Fruit fly (Drosophila melanogaster): ENCODE results near the gene Rac1.

Rac1 gene

DNA sequence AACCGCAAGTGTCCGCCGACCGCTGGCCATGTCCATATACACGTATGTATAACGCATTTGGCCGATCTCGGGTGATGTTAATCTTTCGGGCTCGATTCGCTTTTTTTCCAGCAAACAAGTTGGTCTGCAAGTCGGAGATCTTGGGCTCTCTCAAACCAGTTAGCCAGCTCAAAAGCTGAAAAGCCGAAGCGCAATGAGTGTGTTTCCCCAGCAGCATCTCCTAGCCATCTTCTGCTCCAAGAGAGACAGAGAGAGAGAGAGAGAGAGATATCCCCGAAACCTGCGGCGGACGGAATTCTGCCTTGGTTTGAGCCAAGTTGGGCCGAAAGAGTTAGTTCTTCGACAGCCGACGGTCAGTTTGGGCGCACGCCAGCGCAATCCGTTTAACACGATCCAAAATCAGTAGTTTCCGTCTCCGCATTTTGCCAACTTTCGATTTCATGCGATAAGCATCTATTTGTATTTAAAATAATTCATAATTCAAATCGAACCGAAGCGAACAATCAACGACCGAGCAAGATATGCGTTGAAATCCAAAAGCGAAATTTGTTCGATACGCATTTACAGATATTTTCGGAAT is 37.0 kb downstream of the Rac1 start:
- TF ChIP-seq CG12769 (tag; optimal IDR thresholded peaks at IDR 0.05) = peak; percentile 65
- peak; percentile 85; the same call in 3 of the 4 replicates for TF ChIP-seq chinmo (GFP tag; IDR thresholded peaks at IDR 0.05; ENCODE audit: partially characterized antibody)
- peak; percentile 90 for TF ChIP-seq CG5180 (GFP tag; optimal IDR thresholded peaks at IDR 0.05)
- no peak for TF ChIP-seq CG14860 (GFP tag; IDR thresholded peaks at IDR 0.05; ENCODE audit: partially characterized antibody)
- no peak for TF ChIP-seq Dek (tag; optimal IDR thresholded peaks at IDR 0.05)
- no peak for TF ChIP-seq sob (GFP tag; IDR thresholded peaks at IDR 0.05)
- TF ChIP-seq pum (GFP tag; optimal IDR thresholded peaks at IDR 0.05) = no peak
- TF ChIP-seq Sox100B (GFP tag; optimal IDR thresholded peaks at IDR 0.05) = no peak
- no peak for TF ChIP-seq btn (GFP tag; optimal IDR thresholded peaks at IDR 0.05)
- no peak for TF ChIP-seq Rx (GFP tag; IDR thresholded peaks at IDR 0.05)
- peak; percentile 10; the same call in 1 of the 2 replicates for TF ChIP-seq ara (GFP tag; IDR thresholded peaks at IDR 0.05)
- TF ChIP-seq fd64A (GFP tag; optimal IDR thresholded peaks at IDR 0.05) = no peak
- TF ChIP-seq CG13894 (tag; optimal IDR thresholded peaks at IDR 0.05) = peak; percentile 31
- no peak for TF ChIP-seq Spps (tag; optimal IDR thresholded peaks at IDR 0.05)
- no peak for TF ChIP-seq rib (GFP tag; IDR thresholded peaks at IDR 0.05)
- TF ChIP-seq Jarid2 (GFP tag; optimal IDR thresholded peaks at IDR 0.05) = peak; percentile 52
- TF ChIP-seq Blimp-1 (GFP tag; optimal IDR thresholded peaks at IDR 0.05) = peak; percentile 83
- TF ChIP-seq sens (GFP tag) = peak; percentile 28
- peak; percentile 88 for TF ChIP-seq z (GFP tag; IDR thresholded peaks at IDR 0.05)
- no peak for TF ChIP-seq wek (GFP tag; optimal IDR thresholded peaks at IDR 0.05)
- TF ChIP-seq CG10274 (GFP tag; optimal IDR thresholded peaks at IDR 0.05) = no peak
- peak; percentile 10 for TF ChIP-seq sd (tag; optimal IDR thresholded peaks at IDR 0.05)
- peak; percentile 44 for TF ChIP-seq grn (GFP tag; optimal IDR thresholded peaks at IDR 0.05)
- no peak for TF ChIP-seq ab (GFP tag; optimal IDR thresholded peaks at IDR 0.05)
- no peak for TF ChIP-seq CG15073 (GFP tag; optimal IDR thresholded peaks at IDR 0.05)
- no peak for TF ChIP-seq stc (GFP tag; IDR thresholded peaks at IDR 0.05)
- TF ChIP-seq CG10321 (GFP tag; IDR thresholded peaks at IDR 0.05) = no peak
- TF ChIP-seq ham (GFP tag; IDR thresholded peaks at IDR 0.05) = no peak
- no peak for TF ChIP-seq Lpt (GFP tag; optimal IDR thresholded peaks at IDR 0.05)
- no peak for TF ChIP-seq zf30C (GFP tag; optimal IDR thresholded peaks at IDR 0.05)
- TF ChIP-seq Deaf1 (tag; optimal IDR thresholded peaks at IDR 0.05) = peak; percentile 84
- TF ChIP-seq CG1529 (GFP tag; optimal IDR thresholded peaks at IDR 0.05) = no peak
- TF ChIP-seq Trl (optimal IDR thresholded peaks at IDR 0.05) = peak; percentile 57 to 67
- no peak for TF ChIP-seq Trl (GFP tag; optimal IDR thresholded peaks at IDR 0.05)
- no peak for TF ChIP-seq cwo (GFP tag; optimal IDR thresholded peaks at IDR 0.05)
- TF ChIP-seq amos (GFP tag; IDR thresholded peaks at IDR 0.05; ENCODE audit: partially characterized antibody) = no peak; the same call in 1 of the 2 replicates
- TF ChIP-seq bsh (GFP tag; optimal IDR thresholded peaks at IDR 0.05) = no peak
- TF ChIP-seq fd96Cb (tag; optimal IDR thresholded peaks at IDR 0.05) = no peak
- no peak for TF ChIP-seq Mes4 (GFP tag; optimal IDR thresholded peaks at IDR 0.05)
- TF ChIP-seq CG11695 (GFP tag; IDR thresholded peaks at IDR 0.05) = 0 out of 3 replicates have a peak, but pooled peaks have one; percentile 8
- TF ChIP-seq nom (GFP tag; optimal IDR thresholded peaks at IDR 0.05) = peak; percentile 26
- TF ChIP-seq CG9876 (GFP tag; optimal IDR thresholded peaks at IDR 0.05) = no peak
- peak in 1 of 2 experiments; percentile 73 for TF ChIP-seq Eip74EF (GFP tag; optimal IDR thresholded peaks at IDR 0.05)

Measured in whole organism, embryonic.